Fruit fly (Drosophila melanogaster) ovary, adult (tissue): Measurements from ENCODE around the gene CG4854.

Source experiments
- CG17801 ChIP-seq: fragments of 200-800 bp; optimal IDR thresholded peaks from 2 replicates; lab custom pipeline; 2019; ENCODE audit warnings: missing biosample characterization, mild to moderate bottlenecking, missing genetic modification characterization, moderate library complexity; ENCODE audit not compliant: partially characterized antibody

CG4854 gene

DNA sequence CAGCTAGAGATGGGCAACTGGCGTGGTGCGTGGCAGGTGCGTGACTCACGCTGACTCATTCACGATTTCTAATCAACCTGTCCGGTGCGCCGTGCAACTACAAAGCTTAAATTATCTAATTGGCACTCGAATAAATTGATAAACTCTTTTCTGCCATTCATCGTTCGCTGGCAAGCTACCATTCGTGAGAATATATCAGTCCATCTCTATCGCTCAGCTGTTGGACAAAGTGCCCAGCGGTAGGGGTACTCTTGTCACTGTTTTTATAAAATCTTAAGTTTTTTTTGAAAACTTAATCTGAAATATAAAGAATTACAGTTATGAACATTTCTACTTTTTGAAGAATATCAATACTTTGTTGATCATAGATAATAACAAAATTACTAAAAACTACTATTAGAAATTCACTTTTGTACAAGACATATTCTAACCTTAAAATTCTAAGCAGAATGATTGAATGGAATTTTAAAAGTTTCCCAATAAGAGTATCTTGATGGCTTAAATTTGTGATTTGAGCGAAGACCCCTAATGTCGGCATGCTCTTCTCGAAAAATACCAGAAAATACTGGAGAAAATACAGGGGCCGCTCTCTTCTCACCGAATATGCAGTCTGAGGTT is 6.6 kb upstream of the CG4854 start, which contains the start of the genes PIG-L and psidin:
TSS of gene PIG-L (minus strand) at position 187 of the 618 bp plus-strand sequence.
TSS of gene psidin (plus strand) at position 553 of the 618 bp plus-strand sequence.
- peak; percentile 56 for TF ChIP-seq CG17801 (GFP tag; lab: Kevin White, UChicago)

DNA sequence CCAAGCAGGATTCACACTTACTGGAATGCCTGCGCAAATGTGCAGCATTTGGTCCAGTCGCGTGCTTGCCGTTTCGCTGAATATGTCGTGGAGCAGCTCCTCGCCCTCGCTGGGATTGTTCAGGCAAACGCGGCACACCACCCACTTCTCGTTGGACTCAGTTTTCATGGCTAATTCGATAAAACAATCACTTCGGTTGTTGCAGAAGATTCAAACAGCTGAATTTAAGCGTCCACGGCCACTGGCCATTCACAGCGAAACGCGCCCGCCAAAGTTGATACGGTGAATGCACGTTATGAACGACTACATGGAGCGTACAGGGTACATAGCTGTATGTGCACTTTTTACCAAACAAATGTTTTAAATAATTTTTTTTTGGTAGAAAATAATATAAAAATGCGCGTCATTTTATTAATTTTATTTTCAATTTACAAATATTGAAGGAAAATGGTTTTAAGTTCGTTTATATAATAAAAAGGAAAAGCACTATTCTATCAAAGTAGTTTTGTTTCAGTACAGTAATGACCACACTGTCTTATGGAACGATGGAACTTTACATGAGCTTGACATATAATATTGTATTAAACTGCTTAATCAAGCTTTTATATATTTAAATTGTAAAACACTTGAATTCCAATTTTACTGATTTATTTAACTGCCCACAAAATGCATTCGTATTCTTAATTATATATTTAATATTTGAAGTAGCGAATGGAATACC is 3.3 kb downstream of the CG4854 start, which contains the start of gene trem:
TSS of gene trem (minus strand) at position 267 of the 721 bp plus-strand sequence.
- TF ChIP-seq CG17801 (GFP tag; lab: Kevin White, UChicago), result peak; percentile 61

DNA sequence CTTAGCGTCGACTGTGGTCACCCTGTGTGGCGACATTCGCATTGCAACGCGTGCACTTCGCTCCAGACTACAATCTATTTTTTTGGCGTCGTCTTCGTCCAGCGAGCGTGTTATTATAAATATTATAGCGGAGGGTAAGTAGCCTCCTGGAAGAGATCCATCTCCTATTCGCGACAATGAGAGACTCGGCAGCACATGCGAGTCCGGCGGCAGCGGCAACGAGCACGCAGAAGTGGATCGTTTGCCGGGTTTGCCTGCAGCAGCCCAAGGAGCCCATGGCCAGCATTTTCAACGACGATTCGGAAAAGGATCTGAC is 3.9 kb downstream of the CG4854 start, which contains the start of gene idc:
TSS of gene idc (plus strand) at position 60 of the 316 bp plus-strand sequence.
- TF ChIP-seq CG17801 (GFP tag; lab: Kevin White, UChicago), result no peak

DNA sequence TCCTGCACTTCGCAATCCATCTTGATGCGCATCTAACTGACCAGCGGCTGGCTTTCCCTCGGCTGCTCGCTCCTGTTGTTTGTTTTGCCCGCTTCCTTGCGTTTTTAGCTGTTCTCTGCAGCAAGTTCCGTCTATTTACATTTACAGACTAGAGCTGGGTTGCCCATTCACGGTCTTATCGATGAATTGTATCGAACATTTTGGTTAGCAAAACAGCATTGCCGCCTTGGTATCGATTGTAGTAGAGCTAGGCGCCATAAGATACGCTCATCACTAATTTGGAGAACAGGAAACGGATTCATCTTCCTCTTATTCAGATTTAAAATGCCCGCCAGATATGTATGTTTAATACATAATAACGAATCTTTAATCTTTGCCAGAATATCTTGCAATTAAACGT is 8.0 kb downstream of the CG4854 start, which contains the start of gene Regnase-1:
TSS of gene Regnase-1 (minus strand) at position 170 of the 400 bp plus-strand sequence.
- TF ChIP-seq CG17801 (GFP tag; lab: Kevin White, UChicago), result peak; percentile 93

DNA sequence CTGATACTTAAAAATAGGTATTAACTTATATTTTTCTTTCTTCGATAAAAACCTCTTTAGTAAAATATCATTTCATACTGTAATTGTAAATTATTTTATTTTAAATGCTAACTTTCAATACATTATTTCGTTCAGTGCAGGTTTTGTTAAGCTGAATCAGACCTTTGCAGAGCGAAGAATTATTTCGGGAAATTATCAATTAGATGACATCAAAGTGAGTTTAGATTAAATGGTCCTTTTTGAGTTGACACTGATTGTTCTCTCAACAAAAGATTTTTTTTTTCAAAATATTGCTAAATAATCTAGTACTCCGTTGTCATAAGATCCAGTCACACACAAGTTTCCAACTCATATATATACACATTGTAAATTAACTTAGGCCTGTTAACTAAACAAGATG is 14.6 kb downstream of the CG4854 start, which contains the start of the genes CG33934 and Indy-2:
TSS of gene CG33934 (plus strand) at position 301 of the 400 bp plus-strand sequence.
TSS of gene Indy-2 (plus strand) at position 301 of the 400 bp plus-strand sequence.
- no peak for TF ChIP-seq CG17801 (GFP tag; lab: Kevin White, UChicago)

DNA sequence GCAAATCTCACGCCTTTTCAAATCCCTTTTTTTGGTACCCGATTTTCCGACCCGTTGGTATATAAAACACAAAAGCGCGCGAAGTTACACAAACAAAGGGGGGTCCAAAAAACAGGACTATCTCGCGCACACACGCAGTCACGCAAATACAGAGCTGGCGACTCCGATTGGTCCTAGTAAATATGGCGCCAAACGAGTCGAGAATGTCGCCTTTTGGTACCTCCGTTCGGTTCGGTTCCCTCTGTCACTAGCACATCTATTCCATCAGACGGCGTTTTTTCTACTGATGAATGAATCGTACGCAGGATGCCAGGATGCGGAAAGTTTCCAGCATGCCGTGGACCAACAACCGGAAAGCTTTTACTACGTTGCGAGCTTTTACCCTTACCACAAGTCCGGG is 28.0 kb downstream of the CG4854 start, which contains the start of gene CG17193:
TSS of gene CG17193 (minus strand) at position 289 of the 400 bp plus-strand sequence.
- TF ChIP-seq CG17801 (GFP tag; lab: Kevin White, UChicago), result no peak

DNA sequence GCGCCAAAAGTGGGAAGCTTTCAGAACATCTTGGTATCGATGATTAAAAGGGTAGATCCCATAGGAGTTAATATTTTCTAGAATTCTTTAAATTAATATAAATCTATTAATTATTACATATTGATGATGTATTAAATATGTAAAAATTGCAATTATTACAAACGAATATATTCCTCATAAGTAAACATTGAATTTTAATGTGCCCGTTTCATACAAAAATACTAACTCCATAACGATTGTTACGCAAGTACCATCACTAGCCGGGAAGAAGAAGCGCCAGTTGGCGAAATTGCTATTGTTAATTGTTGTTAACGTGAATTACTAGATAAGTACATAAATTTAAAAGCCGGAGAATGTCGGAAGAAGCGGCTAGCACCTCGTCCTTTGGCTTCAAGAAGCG is 29.6 kb downstream of the CG4854 start, which contains the start of gene mdlc:
TSS of gene mdlc (plus strand) at position 248 of the 400 bp plus-strand sequence.
- TF ChIP-seq CG17801 (GFP tag; lab: Kevin White, UChicago), result no peak

DNA sequence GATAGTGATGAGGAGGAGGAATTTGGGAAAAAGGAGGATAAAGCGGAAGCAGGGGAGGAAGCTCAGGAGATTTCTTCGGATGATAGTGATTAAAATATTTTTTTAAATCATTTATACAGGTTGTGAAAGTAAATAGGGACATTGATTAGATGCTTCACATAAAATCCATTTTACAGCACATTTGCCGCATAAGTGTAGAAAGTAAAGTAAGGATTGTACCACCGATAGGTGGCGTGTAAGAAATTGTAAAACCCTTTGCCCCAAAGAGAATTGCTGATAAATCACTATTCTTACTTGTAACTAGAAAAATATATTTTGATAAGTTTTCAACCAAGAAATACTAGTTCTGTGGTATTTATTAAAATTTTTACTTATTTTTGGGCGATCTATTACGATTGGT is 31.1 kb downstream of the CG4854 start:
- TF ChIP-seq CG17801 (GFP tag; lab: Kevin White, UChicago), result no peak

DNA sequence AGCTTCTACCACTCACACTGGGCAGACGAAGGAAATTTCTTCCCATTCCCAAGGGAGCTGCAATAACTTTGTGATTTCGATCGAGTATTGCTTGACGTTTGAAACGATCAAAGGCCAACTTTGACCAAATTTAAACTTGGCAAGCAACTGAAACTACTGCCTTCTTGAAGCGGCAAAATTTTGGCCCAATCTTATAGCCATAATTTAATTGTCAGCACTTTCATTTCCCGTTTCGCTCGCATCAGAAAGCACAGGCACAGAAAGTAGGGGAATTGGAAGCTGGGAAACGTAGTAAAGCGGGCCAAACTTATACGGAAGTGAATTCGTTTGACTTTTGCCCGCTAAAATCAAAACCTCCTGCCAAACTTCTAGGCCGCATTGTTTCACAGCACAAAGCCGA is 31.8 kb downstream of the CG4854 start, which contains the start of gene CG4390:
TSS of gene CG4390 (minus strand) at position 101 of the 400 bp plus-strand sequence.
- TF ChIP-seq CG17801 (GFP tag; lab: Kevin White, UChicago), result no peak

DNA sequence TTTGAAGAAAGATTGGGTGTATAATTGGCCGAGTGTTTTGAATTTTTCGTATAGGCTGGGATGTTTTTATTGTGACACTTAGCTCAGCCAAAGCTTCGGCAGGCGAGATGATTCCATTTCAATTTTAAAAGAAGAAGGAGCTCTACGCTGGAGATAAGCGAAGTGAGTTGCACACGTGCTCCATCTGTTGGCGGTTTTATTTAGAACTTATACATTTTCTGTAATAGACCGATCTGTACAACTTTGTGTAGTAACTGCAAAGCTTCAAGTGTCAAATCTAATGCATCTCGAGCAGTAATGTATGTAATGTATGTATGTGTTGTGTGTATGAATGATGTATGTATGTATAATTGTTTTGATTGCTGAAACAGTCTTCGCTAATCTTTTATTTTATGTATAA is 38.6 kb downstream of the CG4854 start:
- TF ChIP-seq CG17801 (GFP tag; lab: Kevin White, UChicago), result no peak
